Worm (Caenorhabditis elegans): ENCODE measurements around the gene pqn-35.

ce11 chrII:4638241-4638640, 25.4 kb downstream of the pqn-35 start, which contains the start of gene che-10:
- no peak for TF ChIP-seq fos-1 (tag; optimal IDR thresholded peaks at IDR 0.05)
- TF ChIP-seq nhr-28 (tag; optimal IDR thresholded peaks at IDR 0.05): no peak
- no peak for TF ChIP-seq zag-1 (tag; optimal IDR thresholded peaks at IDR 0.05)
- no peak for TF ChIP-seq aly-2 (tag; optimal IDR thresholded peaks at IDR 0.05)
- no peak for TF ChIP-seq ztf-11 (tag; optimal IDR thresholded peaks at IDR 0.05)
- no peak for TF ChIP-seq nhr-25 (tag; optimal IDR thresholded peaks at IDR 0.05)
- no peak for TF ChIP-seq nhr-67 (tag; optimal IDR thresholded peaks at IDR 0.05)
- no peak for TF ChIP-seq mdl-1 (tag; optimal IDR thresholded peaks at IDR 0.05)
- TF ChIP-seq nhr-237 (tag; optimal IDR thresholded peaks at IDR 0.05): no peak
- TF ChIP-seq unc-62 (GFP tag; optimal IDR thresholded peaks at IDR 0.05): no peak
- no peak for TF ChIP-seq ama-1 (optimal IDR thresholded peaks at IDR 0.05)
- TF ChIP-seq ceh-16 (tag; optimal IDR thresholded peaks at IDR 0.05): no peak

All from whole organism, L3 larva.